1 fruit fly cellular context compared by ENCODE assay signal in the genomic region with DNA sequence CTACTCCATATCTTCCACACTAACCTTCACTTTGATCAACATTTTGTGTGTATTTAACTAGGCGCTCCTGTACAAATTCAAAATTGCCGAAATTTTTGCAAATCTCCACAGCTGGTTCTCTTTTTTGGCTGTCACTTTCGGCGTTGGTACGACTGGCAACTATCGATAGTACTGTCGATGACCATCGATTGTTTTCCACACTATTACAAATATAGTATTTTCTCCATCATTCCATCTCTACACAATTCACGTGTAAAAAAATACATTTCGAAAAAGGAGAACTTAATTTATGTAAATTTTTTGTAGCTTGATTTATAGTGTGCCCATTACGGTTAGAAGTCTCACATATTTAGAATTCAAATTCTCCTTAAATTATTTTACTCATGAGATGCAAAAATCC.
TF ChIP-seq lines count a peak whose summit lies in the region.

A gene (minus strand): TSS at position 164 of the 400 bp plus-strand sequence.

TF ChIP-seq in whole organism, embryonic, 481 proteins besides CTCF, POLR2A, EP300 and RAD21 (continued from another document and continues in another):
- TF ChIP-seq CG2120 (GFP tag; optimal IDR thresholded peaks at IDR 0.05; lab: Kevin White, UChicago) (peak; percentile 46), ssp (GFP tag; IDR thresholded peaks at IDR 0.05; lab: Robert Waterston, UW) (no peak), zen (tag; optimal IDR thresholded peaks at IDR 0.05; lab: Kevin White, UChicago) (no peak), pum (GFP tag; optimal IDR thresholded peaks at IDR 0.05; lab: Kevin White, UChicago) (no peak), CG14014 (GFP tag; IDR thresholded peaks at IDR 0.05; lab: Robert Waterston, UW) (no peak), Lim3 (GFP tag; IDR thresholded peaks at IDR 0.05; lab: Robert Waterston, UW) (no peak), Awh (GFP tag; IDR thresholded peaks at IDR 0.05; lab: Robert Waterston, UW) (no peak), Pdp1 (GFP tag; optimal IDR thresholded peaks at IDR 0.05; lab: Kevin White, UChicago) (peak in 1 of 2 experiments; percentile 13), CG10147 (GFP tag; optimal IDR thresholded peaks at IDR 0.05; lab: Kevin White, UChicago) (peak; percentile 7), Blimp-1 (GFP tag; optimal IDR thresholded peaks at IDR 0.05; lab: Kevin White, UChicago) (no peak), PHDP (tag; optimal IDR thresholded peaks at IDR 0.05; lab: Kevin White, UChicago) (no peak), pho (GFP tag; optimal IDR thresholded peaks at IDR 0.05; lab: Kevin White, UChicago) (no peak), sens-2 (GFP tag; IDR thresholded peaks at IDR 0.05; lab: Robert Waterston, UW) (no peak), cwo (GFP tag; optimal IDR thresholded peaks at IDR 0.05; lab: Kevin White, UChicago) (no peak), knrl (GFP tag; IDR thresholded peaks at IDR 0.05; lab: Robert Waterston, UW; ENCODE audit: partially characterized antibody) (peak; percentile 86), Jarid2 (GFP tag; optimal IDR thresholded peaks at IDR 0.05; lab: Kevin White, UChicago) (no peak), hb (GFP tag; IDR thresholded peaks at IDR 0.05; lab: Robert Waterston, UW; ENCODE audit: partially characterized antibody) (peak; percentile 67; the same call in 2 of the 3 replicates), MBD-R2 (GFP tag; IDR thresholded peaks at IDR 0.05; lab: Robert Waterston, UW) (peak; percentile 89), ro (GFP tag; IDR thresholded peaks at IDR 0.05; lab: Robert Waterston, UW) (no peak), Hr3 (GFP tag; optimal IDR thresholded peaks at IDR 0.05; lab: Kevin White, UChicago) (no peak), bbx (GFP tag; IDR thresholded peaks at IDR 0.05; lab: Robert Waterston, UW; ENCODE audit: partially characterized antibody) (peak; percentile 91), ash1 (GFP tag; optimal IDR thresholded peaks at IDR 0.05; lab: Kevin White, UChicago) (no peak), gro (GFP tag; optimal IDR thresholded peaks at IDR 0.05; lab: Kevin White, UChicago) (peak; percentile 20), B-H2 (GFP tag; optimal IDR thresholded peaks at IDR 0.05; lab: Kevin White, UChicago) (peak; percentile 22), Drgx (GFP tag; IDR thresholded peaks at IDR 0.05; lab: Robert Waterston, UW) (no peak), az2 (GFP tag; optimal IDR thresholded peaks at IDR 0.05; lab: Kevin White, UChicago) (no peak), CG8359 (GFP tag; optimal IDR thresholded peaks at IDR 0.05; lab: Kevin White, UChicago; ENCODE audit: borderline replicate concordance) (no peak), B-H1 (GFP tag; IDR thresholded peaks at IDR 0.05; lab: Robert Waterston, UW) (no peak), CG4854 (GFP tag; optimal IDR thresholded peaks at IDR 0.05; lab: Kevin White, UChicago) (no peak), Sox102F (GFP tag; optimal IDR thresholded peaks at IDR 0.05; lab: Kevin White, UChicago) (no peak), CG14050 (GFP tag; IDR thresholded peaks at IDR 0.05; lab: Robert Waterston, UW) (no peak), repo (GFP tag; optimal IDR thresholded peaks at IDR 0.05; lab: Kevin White, UChicago) (no peak), CG13894 (tag; optimal IDR thresholded peaks at IDR 0.05; lab: Kevin White, UChicago) (peak; percentile 30), pnt (GFP tag; optimal IDR thresholded peaks at IDR 0.05; lab: Kevin White, UChicago) (no peak), CG30431 (GFP tag; optimal IDR thresholded peaks at IDR 0.05; lab: Kevin White, UChicago) (no peak), trh (GFP tag; optimal IDR thresholded peaks at IDR 0.05; lab: Kevin White, UChicago) (no peak), mam (GFP tag; optimal IDR thresholded peaks at IDR 0.05; lab: Kevin White, UChicago) (no peak), gce (GFP tag; IDR thresholded peaks at IDR 0.05; lab: Robert Waterston, UW) (no peak), sna (GFP tag; IDR thresholded peaks at IDR 0.05; lab: Robert Waterston, UW; ENCODE audit: partially characterized antibody) (peak; percentile 87), Hand (GFP tag; optimal IDR thresholded peaks at IDR 0.05; lab: Kevin White, UChicago) (no peak), CG17912 (GFP tag; optimal IDR thresholded peaks at IDR 0.05; lab: Kevin White, UChicago) (no peak), Nf-YC (tag; optimal IDR thresholded peaks at IDR 0.05; lab: Kevin White, UChicago) (peak; percentile 30), HmgD (GFP tag; optimal IDR thresholded peaks at IDR 0.05; lab: Kevin White, UChicago) (peak; percentile 27), oc (tag; optimal IDR thresholded peaks at IDR 0.05; lab: Kevin White, UChicago) (no peak), Ada2b (GFP tag; IDR thresholded peaks at IDR 0.05; lab: Robert Waterston, UW) (no peak), CG8388 (GFP tag; optimal IDR thresholded peaks at IDR 0.05; lab: Kevin White, UChicago) (no peak), CG10979 (tag; optimal IDR thresholded peaks at IDR 0.05; lab: Kevin White, UChicago) (no peak), CG2889 (GFP tag; IDR thresholded peaks at IDR 0.05; lab: Robert Waterston, UW) (no peak), Kr (GFP tag; optimal IDR thresholded peaks at IDR 0.05; lab: Kevin White, UChicago) (no peak), CG10565 (GFP tag; optimal IDR thresholded peaks at IDR 0.05; lab: Kevin White, UChicago) (no peak), ase (GFP tag; IDR thresholded peaks at IDR 0.05; lab: Robert Waterston, UW) (no peak), CG3163 (GFP tag; optimal IDR thresholded peaks at IDR 0.05; lab: Kevin White, UChicago) (peak; percentile 54), CG6689 (GFP tag; IDR thresholded peaks at IDR 0.05; lab: Robert Waterston, UW) (no peak), CG12942 (GFP tag; optimal IDR thresholded peaks at IDR 0.05; lab: Kevin White, UChicago) (no peak), CG12104 (GFP tag; optimal IDR thresholded peaks at IDR 0.05; lab: Kevin White, UChicago) (no peak), Meics (GFP tag; optimal IDR thresholded peaks at IDR 0.05; lab: Kevin White, UChicago) (no peak), gsb-n (tag; optimal IDR thresholded peaks at IDR 0.05; lab: Kevin White, UChicago) (no peak), Mad (GFP tag; optimal IDR thresholded peaks at IDR 0.05; lab: Kevin White, UChicago) (no peak), Hmr (GFP tag; optimal IDR thresholded peaks at IDR 0.05; lab: Kevin White, UChicago) (peak; percentile 17), corto (GFP tag; optimal IDR thresholded peaks at IDR 0.05; lab: Kevin White, UChicago) (no peak), inv (GFP tag; IDR thresholded peaks at IDR 0.05; lab: Robert Waterston, UW; ENCODE audit: partially characterized antibody) (peak; percentile 76), CG11398 (GFP tag; optimal IDR thresholded peaks at IDR 0.05; lab: Kevin White, UChicago) (no peak), Antp (GFP tag; optimal IDR thresholded peaks at IDR 0.05; lab: Kevin White, UChicago) (no peak), CG11723 (GFP tag; optimal IDR thresholded peaks at IDR 0.05; lab: Kevin White, UChicago) (no peak), CG3838 (GFP tag; optimal IDR thresholded peaks at IDR 0.05; lab: Kevin White, UChicago) (no peak), CG34224 (GFP tag; IDR thresholded peaks at IDR 0.05; lab: Robert Waterston, UW; ENCODE audit: partially characterized antibody) (peak; percentile 84), Neu2 (GFP tag; optimal IDR thresholded peaks at IDR 0.05; lab: Kevin White, UChicago; ENCODE audit: borderline replicate concordance) (no peak), CG1233 (GFP tag; optimal IDR thresholded peaks at IDR 0.05; lab: Kevin White, UChicago) (no peak), CG14860 (GFP tag; IDR thresholded peaks at IDR 0.05; lab: Robert Waterston, UW; ENCODE audit: partially characterized antibody) (peak; percentile 77), CG17328 (GFP tag; IDR thresholded peaks at IDR 0.05; lab: Robert Waterston, UW) (no peak), CG7987 (GFP tag; optimal IDR thresholded peaks at IDR 0.05; lab: Kevin White, UChicago) (no peak), CG12299 (tag; optimal IDR thresholded peaks at IDR 0.05; lab: Kevin White, UChicago) (no peak), CG12744 (GFP tag; optimal IDR thresholded peaks at IDR 0.05; lab: Kevin White, UChicago) (no peak), CG16863 (GFP tag; optimal IDR thresholded peaks at IDR 0.05; lab: Kevin White, UChicago) (no peak), C15 (GFP tag; IDR thresholded peaks at IDR 0.05; lab: Robert Waterston, UW) (no peak), CG18262 (tag; optimal IDR thresholded peaks at IDR 0.05; lab: Kevin White, UChicago) (no peak), CG10431 (GFP tag; optimal IDR thresholded peaks at IDR 0.05; lab: Kevin White, UChicago) (no peak), ems (GFP tag; optimal IDR thresholded peaks at IDR 0.05; lab: Kevin White, UChicago) (no peak), shn (GFP tag; optimal IDR thresholded peaks at IDR 0.05; lab: Kevin White, UChicago) (no peak), lab (GFP tag; optimal IDR thresholded peaks at IDR 0.05; lab: Kevin White, UChicago) (no peak), CG4404 (GFP tag; IDR thresholded peaks at IDR 0.05; lab: Robert Waterston, UW) (no peak), eve (GFP tag; optimal IDR thresholded peaks at IDR 0.05; lab: Kevin White, UChicago) (no peak), CG9437 (GFP tag; optimal IDR thresholded peaks at IDR 0.05; lab: Kevin White, UChicago) (no peak), Rx (GFP tag; IDR thresholded peaks at IDR 0.05; lab: Robert Waterston, UW) (no peak), Dbx (GFP tag; IDR thresholded peaks at IDR 0.05; lab: Robert Waterston, UW) (0 out of 3 replicates have a peak, but pooled peaks have one; percentile 30), CG8281 (tag; optimal IDR thresholded peaks at IDR 0.05; lab: Kevin White, UChicago) (no peak), Scr (GFP tag; IDR thresholded peaks at IDR 0.05; lab: Robert Waterston, UW; ENCODE audit: partially characterized antibody) (peak; percentile 86), CHES-1-like (GFP tag; optimal IDR thresholded peaks at IDR 0.05; lab: Kevin White, UChicago) (no peak), CG11093 (GFP tag; IDR thresholded peaks at IDR 0.05; lab: Robert Waterston, UW) (no peak), zfh2 (GFP tag; optimal IDR thresholded peaks at IDR 0.05; lab: Kevin White, UChicago) (no peak), twi (tag; optimal IDR thresholded peaks at IDR 0.05; lab: Kevin White, UChicago) (no peak), CG14710 (tag; optimal IDR thresholded peaks at IDR 0.05; lab: Kevin White, UChicago) (peak; percentile 30), CG2712 (tag; optimal IDR thresholded peaks at IDR 0.05; lab: Kevin White, UChicago) (peak; percentile 36), CG6654 (GFP tag; optimal IDR thresholded peaks at IDR 0.05; lab: Kevin White, UChicago) (no peak), CG9215 (GFP tag; IDR thresholded peaks at IDR 0.05; lab: Robert Waterston, UW) (no peak), CG10321 (GFP tag; IDR thresholded peaks at IDR 0.05; lab: Robert Waterston, UW) (no peak), CG13296 (GFP tag; optimal IDR thresholded peaks at IDR 0.05; lab: Kevin White, UChicago) (no peak), Ptx1 (GFP tag; IDR thresholded peaks at IDR 0.05; lab: Robert Waterston, UW) (no peak), CG6791 (GFP tag; IDR thresholded peaks at IDR 0.05; lab: Robert Waterston, UW; ENCODE audit: partially characterized antibody) (peak; percentile 85), p53 (GFP tag; optimal IDR thresholded peaks at IDR 0.05; lab: Kevin White, UChicago) (no peak), ap (GFP tag; IDR thresholded peaks at IDR 0.05; lab: Robert Waterston, UW) (no peak), vfl (GFP tag; optimal IDR thresholded peaks at IDR 0.05; lab: Kevin White, UChicago) (no peak), HLH3B (GFP tag; IDR thresholded peaks at IDR 0.05; lab: Robert Waterston, UW) (no peak), Aef1 (GFP tag; IDR thresholded peaks at IDR 0.05; lab: Robert Waterston, UW) (no peak), CG10274 (GFP tag; optimal IDR thresholded peaks at IDR 0.05; lab: Kevin White, UChicago) (no peak), Myb (GFP tag; optimal IDR thresholded peaks at IDR 0.05; lab: Kevin White, UChicago) (peak; percentile 68), nom (GFP tag; optimal IDR thresholded peaks at IDR 0.05; lab: Kevin White, UChicago) (no peak), CG13624 (GFP tag; optimal IDR thresholded peaks at IDR 0.05; lab: Kevin White, UChicago) (peak; percentile 11), CG3281 (GFP tag; optimal IDR thresholded peaks at IDR 0.05; lab: Kevin White, UChicago) (no peak), D19B (GFP tag; optimal IDR thresholded peaks at IDR 0.05; lab: Kevin White, UChicago) (no peak), mirr (GFP tag; optimal IDR thresholded peaks at IDR 0.05; lab: Kevin White, UChicago) (no peak), abd-A (tag; optimal IDR thresholded peaks at IDR 0.05; lab: Kevin White, UChicago) (no peak), CG4707 (GFP tag; optimal IDR thresholded peaks at IDR 0.05; lab: Kevin White, UChicago) (no peak), Fer1 (GFP tag; optimal IDR thresholded peaks at IDR 0.05; lab: Kevin White, UChicago) (no peak), btn (GFP tag; optimal IDR thresholded peaks at IDR 0.05; lab: Kevin White, UChicago) (no peak), disco-r (GFP tag; optimal IDR thresholded peaks at IDR 0.05; lab: Kevin White, UChicago) (no peak), CG14667 (GFP tag; IDR thresholded peaks at IDR 0.05; lab: Robert Waterston, UW) (no peak), CG18599 (GFP tag; optimal IDR thresholded peaks at IDR 0.05; lab: Kevin White, UChicago) (no peak), CG7839 (tag; optimal IDR thresholded peaks at IDR 0.05; lab: Kevin White, UChicago) (no peak), CG2129 (GFP tag; IDR thresholded peaks at IDR 0.05; lab: Robert Waterston, UW; ENCODE audit: partially characterized antibody) (peak; percentile 74), insv (GFP tag; optimal IDR thresholded peaks at IDR 0.05; lab: Kevin White, UChicago) (no peak), CG17361 (GFP tag; IDR thresholded peaks at IDR 0.05; lab: Robert Waterston, UW) (no peak), Doc3 (GFP tag; IDR thresholded peaks at IDR 0.05; lab: Robert Waterston, UW; ENCODE audit: partially characterized antibody) (peak; percentile 80), ab (GFP tag; optimal IDR thresholded peaks at IDR 0.05; lab: Kevin White, UChicago) (no peak), CG33557 (GFP tag; optimal IDR thresholded peaks at IDR 0.05; lab: Kevin White, UChicago) (no peak), hth (optimal IDR thresholded peaks at IDR 0.05; lab: Kevin White, UChicago) (no peak), HLH54F (GFP tag; optimal IDR thresholded peaks at IDR 0.05; lab: Kevin White, UChicago) (no peak), CG7357 (GFP tag; IDR thresholded peaks at IDR 0.05; lab: Robert Waterston, UW) (no peak), CG8924 (tag; optimal IDR thresholded peaks at IDR 0.05; lab: Kevin White, UChicago) (peak; percentile 10), BtbVII (GFP tag; optimal IDR thresholded peaks at IDR 0.05; lab: Kevin White, UChicago) (no peak), odd (GFP tag; optimal IDR thresholded peaks at IDR 0.05; lab: Kevin White, UChicago) (no peak), CG1602 (GFP tag; optimal IDR thresholded peaks at IDR 0.05; lab: Kevin White, UChicago) (no peak)
